Worm (Caenorhabditis elegans) whole organism, early embryonic: ENCODE measurements around the gene F32D8.13.

ENCODE experiments used
- B0310.2 ChIP-seq: sonication (generic microtip); optimal IDR thresholded peaks from 2 replicates; lab custom pipeline; 2016; ENCODE audit warnings: mild to moderate bottlenecking, missing genetic modification characterization, missing compliant biosample characterization
- ceh-13 ChIP-seq: fragments of 200-800 bp; sonication (Bioruptor generic); optimal IDR thresholded peaks from 2 replicates; lab custom pipeline; 2018; ENCODE audit warnings: mild to moderate bottlenecking, missing genetic modification characterization, missing compliant biosample characterization
- ceh-36 ChIP-seq: sonication (generic microtip); optimal IDR thresholded peaks from 2 replicates; lab custom pipeline; 2016; ENCODE audit warnings: missing genetic modification characterization, inconsistent platforms, missing compliant biosample characterization
- flt-1 ChIP-seq: fragments of 200-800 bp; sonication (Bioruptor generic); IDR thresholded peaks from 2 replicates; pipeline ENCODE4 v1.3.6; 2022; ENCODE audit warnings: missing genetic modification characterization, missing compliant biosample characterization
- hnd-1 ChIP-seq: sonication (generic microtip); optimal IDR thresholded peaks from 2 replicates; lab custom pipeline; 2016; ENCODE audit warnings: missing genetic modification characterization, missing compliant biosample characterization
- sea-1 ChIP-seq: fragments of 200-800 bp; sonication (Bioruptor generic); conservative IDR thresholded peaks from 2 replicates; pipeline ENCODE4 v1.3.6; 2022; ENCODE audit warnings: missing genetic modification characterization, missing compliant biosample characterization

ce11 chrV:10862457-10863097 is 33.8 kb downstream of the F32D8.13 start:
- TF ChIP-seq flt-1 (GFP tag; lab: Robert Waterston, UW): no peak
- TF ChIP-seq ceh-36 (tag; lab: Kevin White, UChicago): no peak
- no peak for TF ChIP-seq hnd-1 (tag; lab: Kevin White, UChicago)
- no peak for TF ChIP-seq ceh-13 (GFP tag; lab: Kevin White, UChicago)
- no peak for TF ChIP-seq B0310.2
- TF ChIP-seq sea-1: no peak
